Worm (Caenorhabditis elegans): Measurements from ENCODE around the gene pro-1.

The pro-1 gene

ce11 chrII:10547803-10548693, 6.3 kb upstream of the pro-1 start:
- TF ChIP-seq ama-1 (optimal IDR thresholded peaks at IDR 0.05) (peak; percentile 0), hnd-1 (tag; optimal IDR thresholded peaks at IDR 0.05) (no peak), hmg-4 (GFP tag; optimal IDR thresholded peaks at IDR 0.05) (peak; percentile 40), tra-4 (tag; optimal IDR thresholded peaks at IDR 0.05) (no peak), F13C5.2 (tag; optimal IDR thresholded peaks at IDR 0.05) (no peak), tbx-37 (GFP tag; conservative IDR thresholded peaks at IDR 0.05) (no peak)

ce11 chrII:10547311-10547710, 5.5 kb upstream of the pro-1 start:
- TF ChIP-seq B0310.2 (tag; optimal IDR thresholded peaks at IDR 0.05) = no peak
- TF ChIP-seq ceh-36 (tag; optimal IDR thresholded peaks at IDR 0.05) = no peak
- TF ChIP-seq hmg-4 (GFP tag; optimal IDR thresholded peaks at IDR 0.05) = no peak
- TF ChIP-seq flt-1 (GFP tag; IDR thresholded peaks at IDR 0.05) = no peak
- no peak for TF ChIP-seq hmbx-1 (tag; optimal IDR thresholded peaks at IDR 0.05)
- TF ChIP-seq sea-1 (GFP tag; conservative IDR thresholded peaks at IDR 0.05) = 0 out of 2 replicates have a peak, but pooled peaks have one; percentile 19
- TF ChIP-seq pes-1 (GFP tag; IDR thresholded peaks at IDR 0.05) = no peak
- no peak for TF ChIP-seq tbx-37 (GFP tag; conservative IDR thresholded peaks at IDR 0.05)
- TF ChIP-seq aly-1 (tag; optimal IDR thresholded peaks at IDR 0.05) = peak; percentile 43

ce11 chrII:10546784-10547087, 4.9 kb upstream of the pro-1 start:
- no peak for TF ChIP-seq tbx-37 (GFP tag; conservative IDR thresholded peaks at IDR 0.05)
- TF ChIP-seq tra-4 (tag; optimal IDR thresholded peaks at IDR 0.05) = no peak
- TF ChIP-seq tbx-11 (GFP tag; IDR thresholded peaks at IDR 0.05) = no peak
- TF ChIP-seq pes-1 (GFP tag; IDR thresholded peaks at IDR 0.05) = no peak
- TF ChIP-seq ceh-36 (tag; optimal IDR thresholded peaks at IDR 0.05) = no peak
- no peak for TF ChIP-seq ceh-13 (GFP tag; optimal IDR thresholded peaks at IDR 0.05)
- no peak for TF ChIP-seq F13C5.2 (tag; optimal IDR thresholded peaks at IDR 0.05)
- TF ChIP-seq hmg-4 (GFP tag; optimal IDR thresholded peaks at IDR 0.05) = no peak
- no peak for TF ChIP-seq hmbx-1 (tag; optimal IDR thresholded peaks at IDR 0.05)
- no peak for TF ChIP-seq ama-1 (optimal IDR thresholded peaks at IDR 0.05)

- TF ChIP-seq tbx-11 (GFP tag; IDR thresholded peaks at IDR 0.05) (no peak), hnd-1 (tag; optimal IDR thresholded peaks at IDR 0.05) (no peak), tra-4 (tag; optimal IDR thresholded peaks at IDR 0.05) (no peak), sea-1 (GFP tag; conservative IDR thresholded peaks at IDR 0.05) (0 out of 2 replicates have a peak, but pooled peaks have one; percentile 47), F13C5.2 (tag; optimal IDR thresholded peaks at IDR 0.05) (no peak)
These were observed 4.4 kb upstream of the pro-1 start for ce11 chrII:10545924-10546783.

- TF ChIP-seq ets-7 (tag; optimal IDR thresholded peaks at IDR 0.05) (no peak), pes-1 (GFP tag; IDR thresholded peaks at IDR 0.05) (peak; percentile 73), tbx-37 (GFP tag; conservative IDR thresholded peaks at IDR 0.05) (no peak), aly-1 (tag; optimal IDR thresholded peaks at IDR 0.05) (no peak), ceh-36 (tag; optimal IDR thresholded peaks at IDR 0.05) (peak; percentile 34), flt-1 (GFP tag; IDR thresholded peaks at IDR 0.05) (0 out of 2 replicates have a peak, but pooled peaks have one; percentile 36), ceh-13 (GFP tag; optimal IDR thresholded peaks at IDR 0.05) (peak; percentile 30)
These were observed 3.4 kb upstream of the pro-1 start for ce11 chrII:10545213-10545612.

ce11 chrII:10544374-10544908, 2.6 kb upstream of the pro-1 start:
- TF ChIP-seq ama-1 (optimal IDR thresholded peaks at IDR 0.05) = peak; percentile 22
- no peak for TF ChIP-seq sea-1 (GFP tag; conservative IDR thresholded peaks at IDR 0.05)

- TF ChIP-seq scrt-1 (GFP tag; IDR thresholded peaks at IDR 0.05) (0 out of 2 replicates have a peak, but pooled peaks have one; percentile 35), ama-1 (optimal IDR thresholded peaks at IDR 0.05) (no peak)
These were observed 1.8 kb upstream of the pro-1 start for ce11 chrII:10543457-10544137.
